Fruit fly (Drosophila melanogaster) whole organism, adult: ENCODE data around the gene CG31752.

Source experiments
- CG11617 ChIP-seq: fragments of 200-800 bp; sonication (Bioruptor generic); optimal IDR thresholded peaks from 2 replicates; lab custom pipeline; 2017; ENCODE audit warnings: mild to moderate bottlenecking, missing biosample characterization, missing genetic modification reagents, missing genetic modification characterization
- CG12768 ChIP-seq: fragments of 200-800 bp; sonication (Bioruptor generic); optimal IDR thresholded peaks from 2 replicates; lab custom pipeline; 2017; ENCODE audit warnings: missing biosample characterization, missing genetic modification characterization, mild to moderate bottlenecking, moderate library complexity, missing genetic modification reagents
- CG14711 ChIP-seq: fragments of 200-800 bp; sonication (Bioruptor generic); optimal IDR thresholded peaks from 2 replicates; lab custom pipeline; 2018; ENCODE audit warnings: missing biosample characterization, mild to moderate bottlenecking, missing genetic modification characterization, moderate library complexity
- CG1620 ChIP-seq: fragments of 200-800 bp; sonication (Bioruptor generic); optimal IDR thresholded peaks from 2 replicates; lab custom pipeline; 2016; ENCODE audit warnings: missing biosample characterization, missing genetic modification characterization
- CG33017 ChIP-seq: fragments of 200-800 bp; sonication (Bioruptor generic); optimal IDR thresholded peaks from 2 replicates; lab custom pipeline; 2018; ENCODE audit warnings: missing biosample characterization, mild to moderate bottlenecking, missing genetic modification characterization, moderate library complexity
- CG5204 ChIP-seq: fragments of 200-800 bp; sonication (Bioruptor generic); optimal IDR thresholded peaks from 2 replicates; lab custom pipeline; 2016; ENCODE audit warnings: missing biosample characterization, missing genetic modification characterization
- CG7045 ChIP-seq: fragments of 200-800 bp; sonication (Bioruptor generic); optimal IDR thresholded peaks from 2 replicates; lab custom pipeline; 2017; ENCODE audit warnings: missing biosample characterization, mild to moderate bottlenecking, missing genetic modification characterization
- CG7101 ChIP-seq: fragments of 200-800 bp; sonication (Bioruptor generic); optimal IDR thresholded peaks from 2 replicates; lab custom pipeline; 2018; ENCODE audit warnings: missing biosample characterization, mild to moderate bottlenecking, missing genetic modification characterization, moderate library complexity
- Clk ChIP-seq: fragments of 200-800 bp; sonication (Bioruptor generic); optimal IDR thresholded peaks from 2 replicates; lab custom pipeline; 2017; ENCODE audit warnings: missing biosample characterization, missing genetic modification characterization
- Crg-1 ChIP-seq: fragments of 200-800 bp; sonication (Bioruptor generic); optimal IDR thresholded peaks from 2 replicates; lab custom pipeline; 2016; ENCODE audit warnings: missing biosample characterization, missing genetic modification characterization
- Hr96 ChIP-seq: fragments of 200-800 bp; sonication (Bioruptor generic); optimal IDR thresholded peaks from 2 replicates; lab custom pipeline; 2016; ENCODE audit warnings: missing biosample characterization, missing genetic modification characterization
- Mnt ChIP-seq: fragments of 200-800 bp; sonication (Bioruptor generic); optimal IDR thresholded peaks from 2 replicates; lab custom pipeline; 2016; ENCODE audit warnings: missing biosample characterization, mild to moderate bottlenecking, missing genetic modification characterization
- bab1 ChIP-seq: fragments of 200-800 bp; sonication (Bioruptor generic); optimal IDR thresholded peaks from 3 replicates; lab custom pipeline; 2019; ENCODE audit warnings: missing biosample characterization, mild to moderate bottlenecking, missing genetic modification characterization, moderate library complexity
- cic ChIP-seq: fragments of 200-800 bp; sonication (Bioruptor generic); optimal IDR thresholded peaks from 2 replicates; lab custom pipeline; 2017; ENCODE audit warnings: missing biosample characterization, mild to moderate bottlenecking, missing genetic modification characterization, moderate library complexity
- cnc ChIP-seq, 2 experiments: fragments of >200 bp; optimal IDR thresholded peaks; 2 replicates each; lab custom pipeline; 2017
- kay ChIP-seq: fragments of 200-800 bp; sonication (Bioruptor generic); peaks from one replicate; lab custom pipeline; 2016; ENCODE audit warnings: missing biosample characterization, missing genetic modification characterization, borderline replicate concordance
- ovo ChIP-seq: fragments of 200-800 bp; sonication (Bioruptor generic); optimal IDR thresholded peaks from 2 replicates; lab custom pipeline; 2016; ENCODE audit warnings: missing biosample characterization, missing genetic modification characterization
- pad ChIP-seq: fragments of 200-800 bp; sonication (Bioruptor generic); optimal IDR thresholded peaks from 3 replicates; lab custom pipeline; 2017; ENCODE audit warnings: missing biosample characterization, missing genetic modification characterization, mild to moderate bottlenecking, moderate library complexity, missing genetic modification reagents
- tj ChIP-seq: fragments of 200-800 bp; sonication (Bioruptor generic); optimal IDR thresholded peaks from 3 replicates; lab custom pipeline; 2017; ENCODE audit warnings: missing biosample characterization, mild to moderate bottlenecking, missing genetic modification characterization, moderate library complexity
- toe ChIP-seq: fragments of 200-800 bp; sonication (Bioruptor generic); optimal IDR thresholded peaks from 2 replicates; lab custom pipeline; 2016; ENCODE audit warnings: missing biosample characterization, missing genetic modification characterization

The CG31752 gene

dm6 chr2L:18864981-18865380 is 23.9 kb upstream of the CG31752 start:
- TF ChIP-seq cnc (optimal IDR thresholded peaks at IDR 0.05; lab: Kevin White, UChicago) = no peak
- TF ChIP-seq kay (GFP tag; lab: Kevin White, UChicago) = peak; percentile 57
- TF ChIP-seq CG7045 (GFP tag; lab: Kevin White, UChicago) = no peak
- TF ChIP-seq Mnt (GFP tag; lab: Kevin White, UChicago) = no peak

dm6 chr2L:18864093-18864492 is 23.0 kb upstream of the CG31752 start:
- TF ChIP-seq cic (GFP tag; lab: Kevin White, UChicago) = no peak
- TF ChIP-seq pad (GFP tag; lab: Kevin White, UChicago) = no peak
- TF ChIP-seq CG7101 (tag; lab: Kevin White, UChicago) = no peak
- TF ChIP-seq CG11617 = no peak
- TF ChIP-seq CG1620 (GFP tag; lab: Kevin White, UChicago) = no peak
- TF ChIP-seq CG14711 (tag; lab: Kevin White, UChicago) = no peak
- TF ChIP-seq Clk (GFP tag; lab: Kevin White, UChicago) = no peak
- no peak for TF ChIP-seq CG33017 (tag; lab: Kevin White, UChicago)
- TF ChIP-seq bab1 (GFP tag; lab: Kevin White, UChicago) = no peak
- no peak for TF ChIP-seq Hr96 (GFP tag; lab: Kevin White, UChicago)
- TF ChIP-seq kay (GFP tag; lab: Kevin White, UChicago) = no peak
- no peak for TF ChIP-seq ovo (GFP tag; lab: Kevin White, UChicago)
- no peak for TF ChIP-seq Crg-1 (GFP tag; lab: Kevin White, UChicago)
- no peak for TF ChIP-seq Mnt (GFP tag; lab: Kevin White, UChicago)
- TF ChIP-seq cnc (optimal IDR thresholded peaks at IDR 0.05; lab: Kevin White, UChicago) = no peak
- TF ChIP-seq tj = no peak
- no peak for TF ChIP-seq toe (GFP tag; lab: Kevin White, UChicago)
- no peak for TF ChIP-seq CG12768

dm6 chr2L:18860920-18861319 is 19.8 kb upstream of the CG31752 start:
- TF ChIP-seq tj = no peak
- no peak for TF ChIP-seq Clk (GFP tag; lab: Kevin White, UChicago)
- no peak for TF ChIP-seq ovo (GFP tag; lab: Kevin White, UChicago)
- no peak for TF ChIP-seq toe (GFP tag; lab: Kevin White, UChicago)
- TF ChIP-seq kay (GFP tag; lab: Kevin White, UChicago) = no peak
- TF ChIP-seq Hr96 (GFP tag; lab: Kevin White, UChicago) = no peak

- TF ChIP-seq CG33017 (tag; lab: Kevin White, UChicago) (no peak), kay (GFP tag; lab: Kevin White, UChicago) (peak; percentile 79), CG14711 (tag; lab: Kevin White, UChicago) (no peak), Mnt (GFP tag; lab: Kevin White, UChicago) (peak; percentile 7), CG1620 (GFP tag; lab: Kevin White, UChicago) (peak; percentile 10), cnc (optimal IDR thresholded peaks at IDR 0.05; lab: Kevin White, UChicago) (no peak), pad (GFP tag; lab: Kevin White, UChicago) (no peak), toe (GFP tag; lab: Kevin White, UChicago) (no peak), bab1 (GFP tag; lab: Kevin White, UChicago) (peak; percentile 31), CG11617 (no peak), CG7101 (tag; lab: Kevin White, UChicago) (no peak), cic (GFP tag; lab: Kevin White, UChicago) (no peak), CG12768 (no peak), Hr96 (GFP tag; lab: Kevin White, UChicago) (no peak), ovo (GFP tag; lab: Kevin White, UChicago) (no peak), CG7045 (GFP tag; lab: Kevin White, UChicago) (no peak)
These were observed 17.8 kb upstream of the CG31752 start, which contains the start of the genes CG10602 and mRpL13 for dm6 chr2L:18858661-18859532. CG10602 (minus strand) TSS chr2L:18859248. mRpL13 (minus strand) TSS chr2L:18859248.

- TF ChIP-seq CG7045 (GFP tag; lab: Kevin White, UChicago) (peak; percentile 93), CG33017 (tag; lab: Kevin White, UChicago) (peak; percentile 95), toe (GFP tag; lab: Kevin White, UChicago) (peak; percentile 95), CG5204 (GFP tag; lab: Kevin White, UChicago) (peak; percentile 93), bab1 (GFP tag; lab: Kevin White, UChicago) (peak; percentile 96), CG12768 (peak; percentile 95), tj (peak; percentile 76), Mnt (GFP tag; lab: Kevin White, UChicago) (peak; percentile 80), pad (GFP tag; lab: Kevin White, UChicago) (peak; percentile 84), CG11617 (peak; percentile 93), Clk (GFP tag; lab: Kevin White, UChicago) (peak; percentile 84), CG7101 (tag; lab: Kevin White, UChicago) (peak; percentile 95), Crg-1 (GFP tag; lab: Kevin White, UChicago) (peak; percentile 89), Hr96 (GFP tag; lab: Kevin White, UChicago) (peak; percentile 92), CG1620 (GFP tag; lab: Kevin White, UChicago) (peak; percentile 91), ovo (GFP tag; lab: Kevin White, UChicago) (peak; percentile 60), kay (GFP tag; lab: Kevin White, UChicago) (peak; percentile 95), CG14711 (tag; lab: Kevin White, UChicago) (peak; percentile 99), cic (GFP tag; lab: Kevin White, UChicago) (peak; percentile 52), cnc (optimal IDR thresholded peaks at IDR 0.05; lab: Kevin White, UChicago) (peak; percentile 86 to 90)
These were observed 16.5 kb upstream of the CG31752 start for dm6 chr2L:18857635-18858059.
